Worm (Caenorhabditis elegans) whole organism, L2 larva: Measurements from ENCODE around the gene Y38E10A.35.

Source experiments
- C34F6.9 ChIP-seq: fragments of 150-350 bp; optimal IDR thresholded peaks from 2 replicates; lab custom pipeline; 2014; ENCODE audit warnings: missing biosample characterization, missing genetic modification characterization
- F13H6.1 ChIP-seq: sonication (generic microtip); optimal IDR thresholded peaks from 2 replicates; lab custom pipeline; 2016; ENCODE audit warnings: missing genetic modification characterization, missing compliant biosample characterization
- R02D3.7 ChIP-seq: fragments of 150-350 bp; optimal IDR thresholded peaks from 2 replicates; lab custom pipeline; 2014; ENCODE audit warnings: missing biosample characterization, missing genetic modification characterization
- Y55F3AM.14 ChIP-seq: fragments of 200-800 bp; sonication (Bioruptor generic); optimal IDR thresholded peaks from 2 replicates; lab custom pipeline; 2018; ENCODE audit warnings: mild to moderate bottlenecking, missing genetic modification characterization, missing compliant biosample characterization
- alr-1 ChIP-seq: fragments of 150-350 bp; optimal IDR thresholded peaks from 2 replicates; lab custom pipeline; 2014; ENCODE audit warnings: missing biosample characterization, missing genetic modification characterization
- aly-2 ChIP-seq: fragments of 150-350 bp; optimal IDR thresholded peaks from 2 replicates; lab custom pipeline; 2014; ENCODE audit warnings: missing biosample characterization, missing genetic modification characterization
- ama-1 ChIP-seq: fragments of 150-350 bp; optimal IDR thresholded peaks from 2 replicates; lab custom pipeline; 2018; ENCODE audit warnings: inconsistent platforms
- blmp-1 ChIP-seq: sonication (generic microtip); optimal IDR thresholded peaks from 2 replicates; lab custom pipeline; 2017; ENCODE audit warnings: missing genetic modification characterization, mild to moderate bottlenecking, missing compliant biosample characterization, antibody characterized with exemption, moderate library complexity; ENCODE audit not compliant: insufficient read depth
- ceh-16 ChIP-seq: fragments of 150-350 bp; optimal IDR thresholded peaks from 2 replicates; lab custom pipeline; 2014; ENCODE audit warnings: missing biosample characterization, missing genetic modification characterization
- ceh-82 ChIP-seq: fragments of 150-350 bp; optimal IDR thresholded peaks from 2 replicates; lab custom pipeline; 2014; ENCODE audit warnings: missing biosample characterization, missing genetic modification characterization
- crh-2 ChIP-seq: sonication (generic microtip); optimal IDR thresholded peaks from 2 replicates; lab custom pipeline; 2017; ENCODE audit warnings: missing biosample characterization, missing genetic modification characterization
- dmd-4 ChIP-seq: sonication (generic microtip); optimal IDR thresholded peaks from 2 replicates; lab custom pipeline; 2017; ENCODE audit warnings: missing biosample characterization, missing genetic modification characterization
- egl-27 ChIP-seq: sonication (generic microtip); optimal IDR thresholded peaks from 3 replicates; lab custom pipeline; 2017; ENCODE audit warnings: missing biosample characterization, missing genetic modification reagents, missing genetic modification characterization
- elt-1 ChIP-seq: fragments of 150-350 bp; optimal IDR thresholded peaks from 2 replicates; lab custom pipeline; 2014; ENCODE audit warnings: missing biosample characterization, missing genetic modification characterization
- elt-3 ChIP-seq: sonication (generic microtip); optimal IDR thresholded peaks from 2 replicates; lab custom pipeline; 2017; ENCODE audit warnings: missing biosample characterization, missing genetic modification characterization
- fos-1 ChIP-seq: fragments of 150-350 bp; optimal IDR thresholded peaks from 2 replicates; lab custom pipeline; 2014; ENCODE audit warnings: missing biosample characterization, missing genetic modification characterization
- gmeb-1 ChIP-seq: fragments of 150-350 bp; optimal IDR thresholded peaks from 2 replicates; lab custom pipeline; 2014; ENCODE audit warnings: missing biosample characterization, missing genetic modification characterization
- lin-11 ChIP-seq: fragments of 150-350 bp; sonication (generic microtip); optimal IDR thresholded peaks from 2 replicates; lab custom pipeline; 2014; ENCODE audit warnings: missing biosample characterization, missing genetic modification characterization, inconsistent platforms, mixed read lengths
- lin-39 ChIP-seq: fragments of 150-350 bp; optimal IDR thresholded peaks from 2 replicates; lab custom pipeline; 2014; ENCODE audit warnings: missing biosample characterization, missing genetic modification reagents, missing genetic modification characterization
- lsy-2 ChIP-seq, 2 experiments: fragments of 150-350 bp in 1 of 2; sonication (generic microtip) in 1 of 2; optimal IDR thresholded peaks; 2 replicates each; lab custom pipeline; 2014 to 2017; ENCODE audit warnings: missing biosample characterization in 2 of 2, missing genetic modification characterization in 2 of 2
- mab-5 ChIP-seq: fragments of 150-350 bp; optimal IDR thresholded peaks from 2 replicates; lab custom pipeline; 2014; ENCODE audit warnings: missing biosample characterization, missing genetic modification characterization
- mbf-1 ChIP-seq: sonication (generic microtip); optimal IDR thresholded peaks from 2 replicates; lab custom pipeline; 2017; ENCODE audit warnings: missing biosample characterization, missing genetic modification characterization
- mdl-1 ChIP-seq, 2 experiments: fragments of 150-350 bp in 1 of 2; sonication (generic microtip) in 1 of 2; optimal IDR thresholded peaks; 2 replicates each; lab custom pipeline; 2017; ENCODE audit warnings: missing biosample characterization in 2 of 2, missing genetic modification characterization in 2 of 2
- nhr-11 ChIP-seq: fragments of 150-350 bp; optimal IDR thresholded peaks from 2 replicates; lab custom pipeline; 2014; ENCODE audit warnings: missing biosample characterization, missing genetic modification characterization
- nhr-12 ChIP-seq: fragments of 150-350 bp; optimal IDR thresholded peaks from 2 replicates; lab custom pipeline; 2014; ENCODE audit warnings: missing biosample characterization, missing genetic modification characterization
- nhr-129 ChIP-seq: fragments of 150-350 bp; optimal IDR thresholded peaks from 2 replicates; lab custom pipeline; 2014; ENCODE audit warnings: missing biosample characterization, missing genetic modification characterization
- nhr-23 ChIP-seq: fragments of 150-350 bp; optimal IDR thresholded peaks from 2 replicates; lab custom pipeline; 2014; ENCODE audit warnings: missing biosample characterization, missing genetic modification reagents, missing genetic modification characterization
- nhr-25 ChIP-seq: fragments of 150-350 bp; sonication (generic microtip); optimal IDR thresholded peaks from 3 replicates; lab custom pipeline; 2014; ENCODE audit warnings: missing biosample characterization, missing genetic modification characterization
- nhr-77 ChIP-seq: fragments of 150-350 bp; optimal IDR thresholded peaks from 2 replicates; lab custom pipeline; 2014; ENCODE audit warnings: missing biosample characterization, missing genetic modification characterization
- peb-1 ChIP-seq: fragments of 150-350 bp; optimal IDR thresholded peaks from 2 replicates; lab custom pipeline; 2014; ENCODE audit warnings: missing biosample characterization, missing genetic modification characterization
- sem-4 ChIP-seq: fragments of 150-350 bp; optimal IDR thresholded peaks from 2 replicates; lab custom pipeline; 2014; ENCODE audit warnings: missing biosample characterization, missing genetic modification reagents, missing genetic modification characterization
- skn-1 ChIP-seq: sonication (generic microtip); optimal IDR thresholded peaks from 2 replicates; lab custom pipeline; 2017; ENCODE audit warnings: missing biosample characterization, missing genetic modification characterization
- sma-3 ChIP-seq: sonication (generic microtip); optimal IDR thresholded peaks from 2 replicates; lab custom pipeline; 2016; ENCODE audit warnings: missing genetic modification reagents, missing genetic modification characterization, missing compliant biosample characterization
- sma-9 ChIP-seq, 2 experiments: fragments of 150-350 bp in 1 of 2; sonication (generic microtip) in 1 of 2; optimal IDR thresholded peaks; 2 replicates each; lab custom pipeline; 2014 to 2016; ENCODE audit warnings: missing genetic modification characterization in 2 of 2, mild to moderate bottlenecking in 1 of 2, missing biosample characterization in 1 of 2, missing compliant biosample characterization in 1 of 2, missing genetic modification reagents in 1 of 2, moderate library complexity in 1 of 2
- snpc-4 ChIP-seq: fragments of 150-350 bp; optimal IDR thresholded peaks from 2 replicates; lab custom pipeline; 2014; ENCODE audit warnings: missing biosample characterization, missing genetic modification characterization
- unc-39 ChIP-seq: fragments of 150-350 bp; optimal IDR thresholded peaks from 2 replicates; lab custom pipeline; 2014; ENCODE audit warnings: missing biosample characterization, missing genetic modification characterization
- unc-55 ChIP-seq: fragments of 150-350 bp; sonication (generic microtip); optimal IDR thresholded peaks from 3 replicates; lab custom pipeline; 2014; ENCODE audit warnings: missing biosample characterization, missing genetic modification reagents, missing genetic modification characterization
- unc-62 ChIP-seq: fragments of 150-350 bp; optimal IDR thresholded peaks from 2 replicates; lab custom pipeline; 2014; ENCODE audit warnings: missing biosample characterization, missing genetic modification reagents, missing genetic modification characterization
- zag-1 ChIP-seq: fragments of 150-350 bp; optimal IDR thresholded peaks from 2 replicates; lab custom pipeline; 2014; ENCODE audit warnings: missing biosample characterization, missing genetic modification characterization
- ztf-1 ChIP-seq: fragments of 200-800 bp; sonication (Bioruptor generic); conservative IDR thresholded peaks from 2 replicates; pipeline ENCODE4 v1.3.6; 2022; ENCODE audit warnings: missing genetic modification characterization, missing compliant biosample characterization
- ztf-11 ChIP-seq: sonication (generic microtip); optimal IDR thresholded peaks from 2 replicates; lab custom pipeline; 2017; ENCODE audit warnings: missing biosample characterization, missing genetic modification characterization
- ztf-4 ChIP-seq: fragments of 150-350 bp; optimal IDR thresholded peaks from 2 replicates; lab custom pipeline; 2014; ENCODE audit warnings: missing biosample characterization, missing genetic modification characterization

Y38E10A.35 gene

DNA sequence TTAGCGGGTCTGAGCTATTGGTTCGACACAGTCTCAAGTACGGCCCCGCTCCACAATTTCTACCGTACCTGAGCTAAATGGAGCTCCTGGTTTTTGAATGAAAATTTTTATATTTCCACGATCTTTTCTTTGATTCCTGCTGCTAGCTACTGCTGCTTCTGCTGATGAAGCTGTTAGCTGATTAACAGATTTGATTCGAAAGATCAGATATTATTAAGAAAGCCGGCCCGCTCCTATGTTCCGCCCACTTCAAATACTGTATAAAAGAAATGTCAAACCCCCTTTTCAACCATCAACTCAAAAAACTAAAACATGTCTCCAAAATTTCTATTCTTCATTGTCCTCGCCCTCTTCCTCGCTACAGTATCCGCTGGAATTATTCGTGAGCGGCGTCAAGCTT, 44.9 kb upstream of the Y38E10A.35 start, which contains the start of gene nspe-3:
Gene nspe-3, plus strand, starts transcription at position 301 of the 400 bp plus-strand sequence.
- TF ChIP-seq crh-2 (tag; lab: Kevin White, UChicago) (no peak), snpc-4 (tag; lab: Kevin White, UChicago) (no peak), egl-27 (tag; lab: Kevin White, UChicago) (no peak), lin-39 (tag; lab: Kevin White, UChicago) (no peak), C34F6.9 (tag; lab: Kevin White, UChicago) (no peak), nhr-12 (tag; lab: Kevin White, UChicago) (no peak), gmeb-1 (no peak), sma-3 (no peak), ztf-4 (tag; lab: Kevin White, UChicago) (no peak), nhr-11 (no peak)
- TF ChIP-seq, all 48 proteins: peak for 0

ce11 chrII:12616081-12616480, 43.4 kb upstream of the Y38E10A.35 start, which contains the start of gene nspe-6:
Gene nspe-6, minus strand, starts transcription at chrII:12616181.
- TF ChIP-seq nhr-129 (tag; lab: Kevin White, UChicago) (no peak), skn-1 (tag; lab: Kevin White, UChicago) (no peak), gmeb-1 (no peak), ztf-1 (GFP tag; lab: Robert Waterston, UW) (no peak), sem-4 (no peak), mbf-1 (tag; lab: Kevin White, UChicago) (no peak), peb-1 (no peak), nhr-77 (tag; lab: Kevin White, UChicago) (no peak), egl-27 (tag; lab: Kevin White, UChicago) (no peak), unc-62 (GFP tag; lab: Kevin White, UChicago) (no peak), aly-2 (tag; lab: Kevin White, UChicago) (no peak), lin-39 (tag; lab: Kevin White, UChicago) (no peak), nhr-23 (tag; lab: Kevin White, UChicago) (no peak), mdl-1 (tag; optimal IDR thresholded peaks at IDR 0.05; lab: Kevin White, UChicago) (no peak), nhr-12 (tag; lab: Kevin White, UChicago) (no peak), blmp-1 (tag; lab: Kevin White, UChicago) (no peak), lsy-2 (tag; optimal IDR thresholded peaks at IDR 0.05; lab: Kevin White, UChicago) (no peak), dmd-4 (tag; lab: Kevin White, UChicago) (no peak), unc-55 (no peak)
- TF ChIP-seq, all 48 proteins: peak for 0

ce11 chrII:12615413-12615812, 42.8 kb upstream of the Y38E10A.35 start:
- TF ChIP-seq lsy-2 (tag; optimal IDR thresholded peaks at IDR 0.05; lab: Kevin White, UChicago) (no peak), sma-9 (GFP tag; optimal IDR thresholded peaks at IDR 0.05; lab: Kevin White, UChicago) (peak; percentile 94), sma-9 (tag; optimal IDR thresholded peaks at IDR 0.05; lab: Kevin White, UChicago) (no peak), snpc-4 (tag; lab: Kevin White, UChicago) (no peak), ama-1 (lab: Kevin White, UChicago) (no peak), sma-3 (peak; percentile 42), elt-1 (tag; lab: Kevin White, UChicago) (no peak), fos-1 (tag; lab: Kevin White, UChicago) (no peak), ceh-16 (tag; lab: Kevin White, UChicago) (no peak), zag-1 (tag; lab: Kevin White, UChicago) (no peak)

DNA sequence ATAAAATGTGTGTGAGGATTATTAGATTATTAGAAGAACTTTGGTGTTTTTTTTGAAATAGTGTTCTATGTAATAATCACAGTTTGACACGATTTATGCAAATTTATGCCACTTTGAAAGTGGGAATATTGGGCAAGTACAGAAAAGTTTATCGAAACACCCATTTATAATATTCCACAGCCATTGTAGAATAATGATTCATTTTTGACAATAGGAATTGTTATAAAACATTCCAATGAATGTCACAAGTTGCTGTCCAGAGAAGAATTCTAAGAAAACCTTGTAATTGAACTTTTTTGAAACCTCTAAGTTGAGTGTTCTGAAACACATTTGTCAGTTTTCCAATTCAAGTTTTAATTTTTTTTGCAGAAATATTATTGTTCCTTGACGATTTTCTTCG, 39.6 kb upstream of the Y38E10A.35 start, which contains the start of gene nspe-4:
Gene nspe-4, plus strand, starts transcription at position 301 of the 400 bp plus-strand sequence.
- TF ChIP-seq mab-5 (tag; lab: Kevin White, UChicago), result no peak
- TF ChIP-seq zag-1 (tag; lab: Kevin White, UChicago), result no peak
- no peak for TF ChIP-seq nhr-23 (tag; lab: Kevin White, UChicago)
- TF ChIP-seq egl-27 (tag; lab: Kevin White, UChicago), result no peak

ce11 chrII:12608653-12609052, 36.0 kb upstream of the Y38E10A.35 start, which contains the start of gene Y38E10A.9:
Gene Y38E10A.9, plus strand, starts transcription at chrII:12608953.
- TF ChIP-seq egl-27 (tag; lab: Kevin White, UChicago) (no peak), alr-1 (tag; lab: Kevin White, UChicago) (no peak), Y55F3AM.14 (GFP tag; lab: Kevin White, UChicago) (no peak), elt-3 (tag; lab: Kevin White, UChicago) (no peak), R02D3.7 (tag; lab: Kevin White, UChicago) (no peak), unc-39 (tag; lab: Kevin White, UChicago) (no peak), ceh-16 (tag; lab: Kevin White, UChicago) (no peak), ceh-82 (tag; lab: Kevin White, UChicago) (no peak), mdl-1 (tag; optimal IDR thresholded peaks at IDR 0.05; lab: Kevin White, UChicago) (no peak), aly-2 (tag; lab: Kevin White, UChicago) (no peak), blmp-1 (tag; lab: Kevin White, UChicago) (no peak), snpc-4 (tag; lab: Kevin White, UChicago) (no peak), nhr-25 (no peak), unc-55 (no peak), C34F6.9 (tag; lab: Kevin White, UChicago) (no peak), F13H6.1 (tag; lab: Kevin White, UChicago) (no peak), ztf-11 (tag; lab: Kevin White, UChicago) (no peak), nhr-129 (tag; lab: Kevin White, UChicago) (no peak), lin-11 (tag; lab: Kevin White, UChicago) (no peak)
